Fruit fly (Drosophila melanogaster) Kc167 (cell line): ENCODE data around the gene sti.

Source experiments
- Myc ChIP-seq: fragments of >200 bp; optimal IDR thresholded peaks from 2 replicates; lab custom pipeline; 2017; ENCODE audit warnings: missing external identifiers
- h ChIP-seq: fragments of >200 bp; optimal IDR thresholded peaks from 3 replicates; lab custom pipeline; 2018; ENCODE audit warnings: missing external identifiers
- insv ChIP-seq: fragments of >200 bp; optimal IDR thresholded peaks from 3 replicates; lab custom pipeline; 2018; ENCODE audit warnings: missing external identifiers

DNA sequence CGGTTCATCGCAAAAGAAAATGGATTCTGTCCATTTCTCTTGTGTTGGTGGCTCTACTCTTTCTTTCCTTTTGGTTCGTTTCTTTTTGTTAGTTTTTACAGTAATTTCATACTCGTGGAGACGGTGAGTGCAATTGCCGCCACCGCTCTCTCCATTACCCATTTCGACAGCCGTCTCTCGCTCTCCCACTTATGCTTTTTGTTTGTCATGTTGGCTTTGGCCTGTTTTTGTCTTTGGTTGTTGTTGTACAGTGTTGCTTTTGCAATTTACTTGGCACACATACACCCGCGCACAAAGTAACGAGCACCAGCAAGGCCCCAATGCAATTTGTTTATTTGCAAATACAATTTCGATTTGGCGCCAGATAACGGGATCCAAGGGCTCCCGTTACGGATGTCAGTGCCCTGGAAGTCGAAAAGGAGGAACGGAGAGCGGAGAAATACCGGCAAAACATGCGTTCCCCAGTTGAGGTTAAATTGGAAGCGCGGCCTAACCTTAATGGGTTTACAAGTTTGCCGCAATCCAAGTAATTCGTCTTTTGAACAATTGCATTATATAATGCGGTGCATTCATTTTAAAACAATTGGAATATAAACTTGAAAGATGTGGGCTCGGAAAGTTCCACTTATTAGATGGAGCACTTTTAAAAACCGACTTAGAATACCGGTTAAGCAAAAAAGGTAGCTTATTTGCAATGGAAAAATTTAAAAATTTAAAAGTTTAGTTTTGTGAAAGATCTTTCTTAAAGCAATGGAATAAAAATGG, 1.3 kb upstream of the sti start:
- TF ChIP-seq Myc (lab: Kevin White, UChicago) (no peak), insv (no peak), h (lab: Kevin White, UChicago) (no peak)
